Fruit fly (Drosophila melanogaster) whole organism, embryonic: ENCODE measurements around the gene nAChRalpha5.

Experiments used
- Adf1 ChIP-seq: fragments of 200-800 bp; sonication (Bioruptor generic); IDR thresholded peaks from 2 replicates; pipeline ENCODE4 v1.3.6; 2022; ENCODE audit warnings: missing biosample characterization, missing genetic modification characterization
- B-H2 ChIP-seq: fragments of 200-800 bp; sonication (Bioruptor generic); optimal IDR thresholded peaks from 2 replicates; lab custom pipeline; 2018; ENCODE audit warnings: missing biosample characterization, mild to moderate bottlenecking, missing genetic modification characterization
- CG10209 ChIP-seq: fragments of 200-800 bp; sonication (Bioruptor generic); optimal IDR thresholded peaks from 3 replicates; lab custom pipeline; 2017; ENCODE audit warnings: missing biosample characterization, mild to moderate bottlenecking, missing genetic modification characterization, missing genetic modification reagents
- CG10543 ChIP-seq: fragments of 200-800 bp; sonication (Bioruptor generic); optimal IDR thresholded peaks from 3 replicates; lab custom pipeline; 2017; ENCODE audit warnings: missing biosample characterization, mild to moderate bottlenecking, missing genetic modification characterization, moderate library complexity
- CG11093 ChIP-seq: fragments of 200-800 bp; sonication (Bioruptor generic); IDR thresholded peaks from 3 replicates; pipeline ENCODE4 v1.3.6; 2022; ENCODE audit warnings: missing biosample characterization, missing genetic modification characterization
- CG11247 ChIP-seq: fragments of 200-800 bp; sonication (Bioruptor generic); IDR thresholded peaks from 2 replicates; pipeline ENCODE4 v1.3.6; 2022; ENCODE audit warnings: missing biosample characterization, missing genetic modification characterization
- CG11456 ChIP-seq: fragments of 200-800 bp; sonication (Bioruptor generic); IDR thresholded peaks from 3 replicates; pipeline ENCODE4 v1.3.6; 2022; ENCODE audit warnings: missing biosample characterization, missing genetic modification characterization
- CG13424 ChIP-seq: fragments of 200-800 bp; sonication (Bioruptor generic); optimal IDR thresholded peaks from 2 replicates; lab custom pipeline; 2019; ENCODE audit warnings: missing biosample characterization, mild to moderate bottlenecking, missing genetic modification characterization, moderate library complexity
- CG13894 ChIP-seq: fragments of 200-800 bp; sonication (Bioruptor generic); optimal IDR thresholded peaks from 3 replicates; lab custom pipeline; 2018; ENCODE audit warnings: missing biosample characterization, mild to moderate bottlenecking, missing genetic modification characterization, moderate library complexity
- CG14014 ChIP-seq: fragments of 200-800 bp; sonication (Bioruptor generic); IDR thresholded peaks from 2 replicates; pipeline ENCODE4 v1.3.6; 2022; ENCODE audit warnings: missing biosample characterization, missing genetic modification characterization
- CG18599 ChIP-seq: fragments of 200-800 bp; sonication (Bioruptor generic); optimal IDR thresholded peaks from 3 replicates; lab custom pipeline; 2017; ENCODE audit warnings: missing biosample characterization, missing genetic modification characterization, mild to moderate bottlenecking, moderate library complexity, missing genetic modification reagents
- CG2678 ChIP-seq: fragments of 200-800 bp; sonication (Bioruptor generic); optimal IDR thresholded peaks from 3 replicates; lab custom pipeline; 2019; ENCODE audit warnings: missing biosample characterization, mild to moderate bottlenecking, missing genetic modification characterization, moderate library complexity
- CG3281 ChIP-seq: fragments of 200-800 bp; sonication (Bioruptor generic); optimal IDR thresholded peaks from 3 replicates; lab custom pipeline; 2017; ENCODE audit warnings: missing biosample characterization, mild to moderate bottlenecking, missing genetic modification characterization
- CG34376 ChIP-seq: fragments of 200-800 bp; sonication (Bioruptor generic); optimal IDR thresholded peaks from 2 replicates; lab custom pipeline; 2018; ENCODE audit warnings: missing biosample characterization, mild to moderate bottlenecking, missing genetic modification characterization
- CG34422 ChIP-seq: fragments of 200-800 bp; sonication (Bioruptor generic); IDR thresholded peaks from 3 replicates; pipeline ENCODE4 v1.3.6; 2022; ENCODE audit warnings: missing biosample characterization, missing genetic modification characterization
- CG5180 ChIP-seq: fragments of 200-800 bp; sonication (Bioruptor generic); optimal IDR thresholded peaks from 3 replicates; lab custom pipeline; 2017; ENCODE audit warnings: missing biosample characterization, missing genetic modification characterization, mild to moderate bottlenecking, moderate library complexity, missing genetic modification reagents
- CG6175 ChIP-seq: fragments of 200-800 bp; sonication (Bioruptor generic); IDR thresholded peaks from 3 replicates; pipeline ENCODE4 v1.3.6; 2022; ENCODE audit warnings: missing biosample characterization, missing genetic modification characterization
- CG7987 ChIP-seq: fragments of 200-800 bp; sonication (Bioruptor generic); optimal IDR thresholded peaks from 2 replicates; lab custom pipeline; 2018; ENCODE audit warnings: missing biosample characterization, mild to moderate bottlenecking, missing genetic modification characterization, moderate library complexity
- CG9876 ChIP-seq: fragments of 200-800 bp; sonication (Bioruptor generic); optimal IDR thresholded peaks from 2 replicates; lab custom pipeline; 2016; ENCODE audit warnings: missing biosample characterization, missing genetic modification characterization
- CTCF ChIP-seq: fragments of 200-800 bp; sonication (Bioruptor generic); optimal IDR thresholded peaks from 2 replicates; lab custom pipeline; 2017; ENCODE audit warnings: missing biosample characterization, mild to moderate bottlenecking, missing genetic modification characterization, moderate library complexity
- D19B ChIP-seq: fragments of 200-800 bp; sonication (Bioruptor generic); optimal IDR thresholded peaks from 2 replicates; lab custom pipeline; 2017; ENCODE audit warnings: missing biosample characterization, mild to moderate bottlenecking, missing genetic modification characterization
- Dip3 ChIP-seq: fragments of 200-800 bp; sonication (Bioruptor generic); optimal IDR thresholded peaks from 3 replicates; lab custom pipeline; 2016; ENCODE audit warnings: missing biosample characterization, missing genetic modification characterization
- Ets65A ChIP-seq: fragments of 200-800 bp; sonication (Bioruptor generic); peaks from one replicate; lab custom pipeline; 2016; ENCODE audit warnings: missing biosample characterization, missing genetic modification characterization
- Hey ChIP-seq: fragments of 200-800 bp; sonication (Bioruptor generic); optimal IDR thresholded peaks from 3 replicates; lab custom pipeline; 2018; ENCODE audit warnings: missing biosample characterization, mild to moderate bottlenecking, missing genetic modification characterization
- HmgZ ChIP-seq: fragments of 200-800 bp; sonication (Bioruptor generic); optimal IDR thresholded peaks from 2 replicates; lab custom pipeline; 2018; ENCODE audit warnings: missing biosample characterization, mild to moderate bottlenecking, missing genetic modification characterization
- Med ChIP-seq: fragments of 200-800 bp; sonication (Bioruptor generic); peaks from one replicate; lab custom pipeline; 2016; ENCODE audit warnings: missing biosample characterization, missing genetic modification characterization, mild to moderate bottlenecking, inconsistent platforms, moderate library complexity
- Pdp1 ChIP-seq, 2 experiments: fragments of 200-800 bp; sonication (Bioruptor generic); optimal IDR thresholded peaks; 3 replicates each; lab custom pipeline; 2016; ENCODE audit warnings: missing biosample characterization in 2 of 2, missing genetic modification characterization in 2 of 2, mild to moderate bottlenecking in 1 of 2, moderate library complexity in 1 of 2
- Vsx1 ChIP-seq: fragments of 200-800 bp; sonication (Bioruptor generic); optimal IDR thresholded peaks from 2 replicates; lab custom pipeline; 2017; ENCODE audit warnings: missing biosample characterization, mild to moderate bottlenecking, missing genetic modification characterization, missing genetic modification reagents
- amos ChIP-seq: fragments of 200-800 bp; sonication (Bioruptor generic); IDR thresholded peaks from 2 replicates; pipeline ENCODE4 v1.3.6; 2022; ENCODE audit warnings: missing biosample characterization, missing genetic modification characterization; ENCODE audit not compliant: partially characterized antibody
- caup ChIP-seq: fragments of 200-800 bp; sonication (Bioruptor generic); optimal IDR thresholded peaks from 3 replicates; lab custom pipeline; 2017; ENCODE audit warnings: missing biosample characterization, mild to moderate bottlenecking, missing genetic modification characterization, moderate library complexity; ENCODE audit not compliant: severe bottlenecking
- chinmo ChIP-seq: fragments of 200-800 bp; sonication (Bioruptor generic); IDR thresholded peaks from 4 replicates; pipeline ENCODE4 v1.3.6; 2022; ENCODE audit warnings: missing biosample characterization, missing genetic modification characterization; ENCODE audit not compliant: partially characterized antibody
- cwo ChIP-seq: fragments of 200-800 bp; sonication (Bioruptor generic); optimal IDR thresholded peaks from 3 replicates; lab custom pipeline; 2017; ENCODE audit warnings: missing biosample characterization, missing genetic modification characterization, mild to moderate bottlenecking, moderate library complexity, missing genetic modification reagents
- eve ChIP-seq, 2 experiments: fragments of >200 bp; optimal IDR thresholded peaks; 2 replicates each; lab custom pipeline; 2017; ENCODE audit warnings: missing biosample characterization in 2 of 2, missing genetic modification characterization in 2 of 2
- exex ChIP-seq: fragments of 200-800 bp; sonication (Bioruptor generic); optimal IDR thresholded peaks from 4 replicates; lab custom pipeline; 2018; ENCODE audit warnings: missing biosample characterization, mild to moderate bottlenecking, missing genetic modification characterization, moderate library complexity
- grn ChIP-seq: fragments of 200-800 bp; sonication (Bioruptor generic); optimal IDR thresholded peaks from 3 replicates; lab custom pipeline; 2017; ENCODE audit warnings: missing biosample characterization, missing genetic modification characterization
- hb ChIP-seq: fragments of 200-800 bp; sonication (Bioruptor generic); IDR thresholded peaks from 3 replicates; pipeline ENCODE4 v1.3.6; 2022; ENCODE audit warnings: missing biosample characterization, missing genetic modification characterization; ENCODE audit not compliant: partially characterized antibody
- lab ChIP-seq: fragments of 200-800 bp; sonication (Bioruptor generic); optimal IDR thresholded peaks from 3 replicates; lab custom pipeline; 2017; ENCODE audit warnings: missing biosample characterization, missing genetic modification characterization, mild to moderate bottlenecking, moderate library complexity, missing genetic modification reagents
- mirr ChIP-seq: fragments of 200-800 bp; sonication (Bioruptor generic); optimal IDR thresholded peaks from 3 replicates; lab custom pipeline; 2018; ENCODE audit warnings: missing biosample characterization, mild to moderate bottlenecking, missing genetic modification characterization
- sd ChIP-seq: fragments of 200-800 bp; sonication (Bioruptor generic); optimal IDR thresholded peaks from 3 replicates; lab custom pipeline; 2018; ENCODE audit warnings: missing biosample characterization, mild to moderate bottlenecking, missing genetic modification characterization, moderate library complexity
- sens ChIP-seq: fragments of 200-800 bp; sonication (Bioruptor generic); peaks from one replicate; lab custom pipeline; 2016; ENCODE audit warnings: missing biosample characterization, missing genetic modification characterization
- so ChIP-seq: fragments of 200-800 bp; sonication (Bioruptor generic); IDR thresholded peaks from 3 replicates; pipeline ENCODE4 v1.3.6; 2022; ENCODE audit warnings: missing biosample characterization, missing genetic modification characterization
- sug ChIP-seq: fragments of 200-800 bp; optimal IDR thresholded peaks from 2 replicates; lab custom pipeline; 2019; ENCODE audit warnings: missing biosample characterization, mild to moderate bottlenecking, missing genetic modification characterization, moderate library complexity
- tap ChIP-seq: fragments of 200-800 bp; optimal IDR thresholded peaks from 3 replicates; lab custom pipeline; 2019; ENCODE audit warnings: missing biosample characterization, mild to moderate bottlenecking, missing genetic modification characterization, moderate library complexity
- vfl ChIP-seq: fragments of 200-800 bp; sonication (Bioruptor generic); optimal IDR thresholded peaks from 2 replicates; lab custom pipeline; 2016; ENCODE audit warnings: missing biosample characterization, missing genetic modification characterization

nAChRalpha5 gene

dm6 chr2L:14013478-14013877 lies 26.5 kb upstream of the nAChRalpha5 start (continued):
- TF ChIP-seq CG5180 (peak; percentile 23), B-H2 (GFP tag; lab: Kevin White, UChicago) (peak; percentile 17), CG9876 (GFP tag; lab: Kevin White, UChicago) (peak; percentile 15), Med (peak; percentile 62), CG34422 (GFP tag; lab: Robert Waterston, UW) (0 out of 3 replicates have a peak, but pooled peaks have one; percentile 9), sens (GFP tag; lab: Kevin White, UChicago) (peak; percentile 64), hb (no peak), sd (tag; lab: Kevin White, UChicago) (peak; percentile 37), caup (peak; percentile 51), CG10543 (GFP tag; lab: Kevin White, UChicago) (peak; percentile 73), CG6175 (GFP tag; lab: Robert Waterston, UW) (peak; percentile 55; the same call in 1 of the 3 replicates), CG11247 (GFP tag; lab: Robert Waterston, UW) (0 out of 2 replicates have a peak, but pooled peaks have one; percentile 11), exex (peak; percentile 98), Ets65A (peak; percentile 59), CTCF (GFP tag; lab: Kevin White, UChicago) (no peak), CG2678 (tag; lab: Kevin White, UChicago) (peak; percentile 14), CG14014 (GFP tag; lab: Robert Waterston, UW) (peak; percentile 23; the same call in 1 of the 2 replicates), CG3281 (GFP tag; lab: Kevin White, UChicago) (peak; percentile 22), D19B (GFP tag; lab: Kevin White, UChicago) (peak; percentile 18), Hey (tag; lab: Kevin White, UChicago) (peak; percentile 63), tap (tag; lab: Kevin White, UChicago) (no peak), CG34376 (GFP tag; lab: Kevin White, UChicago) (peak; percentile 95), mirr (GFP tag; lab: Kevin White, UChicago) (peak; percentile 86), lab (GFP tag; lab: Kevin White, UChicago) (peak; percentile 41), CG13424 (tag; lab: Kevin White, UChicago) (no peak), CG11093 (GFP tag; lab: Robert Waterston, UW) (0 out of 3 replicates have a peak, but pooled peaks have one; percentile 20), grn (GFP tag; lab: Kevin White, UChicago) (peak; percentile 98), CG11456 (GFP tag; lab: Robert Waterston, UW) (0 out of 3 replicates have a peak, but pooled peaks have one; percentile 53), cwo (peak; percentile 89), Vsx1 (peak; percentile 11), so (GFP tag; lab: Robert Waterston, UW) (peak; percentile 57; the same call in 1 of the 3 replicates), CG10209 (GFP tag; lab: Kevin White, UChicago) (no peak), HmgZ (tag; lab: Kevin White, UChicago) (peak; percentile 28), CG18599 (GFP tag; lab: Kevin White, UChicago) (peak; percentile 49), Adf1 (GFP tag; lab: Robert Waterston, UW) (peak; percentile 96), CG13894 (tag; lab: Kevin White, UChicago) (peak; percentile 54), amos (GFP tag; lab: Robert Waterston, UW) (peak; percentile 30; the same call in 1 of the 2 replicates)

- peak in 1 of 2 experiments; percentile 36 for TF ChIP-seq eve (GFP tag; optimal IDR thresholded peaks at IDR 0.05; lab: Kevin White, UChicago)
- peak in 1 of 2 experiments; percentile 58 for TF ChIP-seq Pdp1 (GFP tag; optimal IDR thresholded peaks at IDR 0.05; lab: Kevin White, UChicago)
- peak; percentile 10 for TF ChIP-seq grn (GFP tag; lab: Kevin White, UChicago)
- peak; percentile 2 for TF ChIP-seq CG18599 (GFP tag; lab: Kevin White, UChicago)
- TF ChIP-seq exex, result peak; percentile 90
- TF ChIP-seq vfl (GFP tag; lab: Kevin White, UChicago), result no peak
- peak; percentile 60 for TF ChIP-seq mirr (GFP tag; lab: Kevin White, UChicago)
- no peak for TF ChIP-seq CG7987 (GFP tag; lab: Kevin White, UChicago)
- TF ChIP-seq CG34376 (GFP tag; lab: Kevin White, UChicago), result peak; percentile 89
- no peak for TF ChIP-seq Dip3 (GFP tag; lab: Kevin White, UChicago)
- peak; percentile 86 for TF ChIP-seq sd (tag; lab: Kevin White, UChicago)
- TF ChIP-seq sug (tag; lab: Kevin White, UChicago), result peak; percentile 48
- TF ChIP-seq chinmo (GFP tag; lab: Robert Waterston, UW), result 0 out of 4 replicates have a peak, but pooled peaks have one; percentile 23
Observed at dm6 chr2L:14015109-14015508, 24.9 kb upstream of the nAChRalpha5 start.
